Fruit fly (Drosophila melanogaster) whole organism, embryonic: ENCODE measurements around the gene CG5618.
A peak's percentile ranks its signal among the peaks of the same experiment; 100 is the strongest.

Experiments used
- Aef1 ChIP-seq: fragments of 200-800 bp; sonication (Bioruptor generic); IDR thresholded peaks from 3 replicates; pipeline ENCODE4 v1.3.6; 2022; ENCODE audit warnings: missing biosample characterization, missing genetic modification characterization
- BtbVII ChIP-seq: fragments of 200-800 bp; sonication (Bioruptor generic); optimal IDR thresholded peaks from 3 replicates; lab custom pipeline; 2017; ENCODE audit warnings: missing biosample characterization, mild to moderate bottlenecking, missing genetic modification characterization
- CG10274 ChIP-seq: fragments of 200-800 bp; sonication (Bioruptor generic); optimal IDR thresholded peaks from 3 replicates; lab custom pipeline; 2017; ENCODE audit warnings: missing biosample characterization, mild to moderate bottlenecking, missing genetic modification characterization
- CG10462 ChIP-seq: fragments of 200-800 bp; sonication (Bioruptor generic); optimal IDR thresholded peaks from 2 replicates; lab custom pipeline; 2016; ENCODE audit warnings: missing biosample characterization, missing genetic modification characterization
- CG10979 ChIP-seq: fragments of 200-800 bp; sonication (Bioruptor generic); optimal IDR thresholded peaks from 2 replicates; lab custom pipeline; 2018; ENCODE audit warnings: missing biosample characterization, mild to moderate bottlenecking, missing genetic modification characterization, moderate library complexity
- CG11247 ChIP-seq: fragments of 200-800 bp; sonication (Bioruptor generic); IDR thresholded peaks from 2 replicates; pipeline ENCODE4 v1.3.6; 2022; ENCODE audit warnings: missing biosample characterization, missing genetic modification characterization
- CG11504 ChIP-seq: fragments of 200-800 bp; sonication (Bioruptor generic); optimal IDR thresholded peaks from 3 replicates; lab custom pipeline; 2019; ENCODE audit warnings: missing biosample characterization, mild to moderate bottlenecking, missing genetic modification characterization, moderate library complexity
- CG11723 ChIP-seq: fragments of 200-800 bp; sonication (Bioruptor generic); optimal IDR thresholded peaks from 2 replicates; lab custom pipeline; 2017; ENCODE audit warnings: missing biosample characterization, mild to moderate bottlenecking, missing genetic modification characterization
- CG12299 ChIP-seq: fragments of 200-800 bp; sonication (Bioruptor generic); optimal IDR thresholded peaks from 2 replicates; lab custom pipeline; 2018; ENCODE audit warnings: missing biosample characterization, mild to moderate bottlenecking, missing genetic modification characterization
- CG12744 ChIP-seq: fragments of 200-800 bp; sonication (Bioruptor generic); optimal IDR thresholded peaks from 2 replicates; lab custom pipeline; 2016; ENCODE audit warnings: missing biosample characterization, missing genetic modification characterization
- CG13296 ChIP-seq: fragments of 200-800 bp; sonication (Bioruptor generic); optimal IDR thresholded peaks from 3 replicates; lab custom pipeline; 2018; ENCODE audit warnings: missing biosample characterization, mild to moderate bottlenecking, missing genetic modification characterization
- CG13424 ChIP-seq: fragments of 200-800 bp; sonication (Bioruptor generic); optimal IDR thresholded peaks from 2 replicates; lab custom pipeline; 2019; ENCODE audit warnings: missing biosample characterization, mild to moderate bottlenecking, missing genetic modification characterization, moderate library complexity
- CG15269 ChIP-seq: fragments of 200-800 bp; sonication (Bioruptor generic); optimal IDR thresholded peaks from 2 replicates; lab custom pipeline; 2018; ENCODE audit warnings: missing biosample characterization, mild to moderate bottlenecking, missing genetic modification characterization, moderate library complexity
- CG15479 ChIP-seq: fragments of 200-800 bp; sonication (Bioruptor generic); optimal IDR thresholded peaks from 3 replicates; lab custom pipeline; 2019; ENCODE audit warnings: missing biosample characterization, mild to moderate bottlenecking, missing genetic modification characterization, moderate library complexity
- CG15601 ChIP-seq: fragments of 200-800 bp; sonication (Bioruptor generic); optimal IDR thresholded peaks from 3 replicates; lab custom pipeline; 2019; ENCODE audit warnings: missing biosample characterization, mild to moderate bottlenecking, missing genetic modification characterization, moderate library complexity
- CG1647 ChIP-seq: fragments of 200-800 bp; sonication (Bioruptor generic); optimal IDR thresholded peaks from 3 replicates; lab custom pipeline; 2016; ENCODE audit warnings: missing biosample characterization, missing genetic modification characterization
- CG2120 ChIP-seq: fragments of 200-800 bp; sonication (Bioruptor generic); optimal IDR thresholded peaks from 3 replicates; lab custom pipeline; 2016; ENCODE audit warnings: missing biosample characterization, missing genetic modification characterization
- CG33557 ChIP-seq: fragments of 200-800 bp; sonication (Bioruptor generic); optimal IDR thresholded peaks from 2 replicates; lab custom pipeline; 2019; ENCODE audit warnings: missing biosample characterization, mild to moderate bottlenecking, missing genetic modification characterization, moderate library complexity
- CG5245 ChIP-seq: fragments of 200-800 bp; sonication (Bioruptor generic); optimal IDR thresholded peaks from 3 replicates; lab custom pipeline; 2016; ENCODE audit warnings: missing biosample characterization, missing genetic modification characterization
- CG7357 ChIP-seq: fragments of 200-800 bp; sonication (Bioruptor generic); IDR thresholded peaks from 3 replicates; pipeline ENCODE4 v1.3.6; 2022; ENCODE audit warnings: missing biosample characterization, missing genetic modification characterization
- CG7372 ChIP-seq: fragments of 200-800 bp; sonication (Bioruptor generic); IDR thresholded peaks from 2 replicates; pipeline ENCODE4 v1.3.6; 2022; ENCODE audit warnings: missing biosample characterization, missing genetic modification characterization
- CG7556 ChIP-seq: fragments of 200-800 bp; sonication (Bioruptor generic); optimal IDR thresholded peaks from 2 replicates; lab custom pipeline; 2017; ENCODE audit warnings: missing biosample characterization, mild to moderate bottlenecking, missing genetic modification characterization
- CG7928 ChIP-seq: fragments of 200-800 bp; sonication (Bioruptor generic); optimal IDR thresholded peaks from 2 replicates; lab custom pipeline; 2017; ENCODE audit warnings: missing biosample characterization, mild to moderate bottlenecking, missing genetic modification characterization
- CG8359 ChIP-seq: fragments of 200-800 bp; sonication (Bioruptor generic); optimal IDR thresholded peaks from 2 replicates; lab custom pipeline; 2017; ENCODE audit warnings: missing biosample characterization, mild to moderate bottlenecking, missing genetic modification characterization, borderline replicate concordance
- CG9817 ChIP-seq: fragments of 200-800 bp; sonication (Bioruptor generic); optimal IDR thresholded peaks from 2 replicates; lab custom pipeline; 2018; ENCODE audit warnings: missing biosample characterization, mild to moderate bottlenecking, missing genetic modification characterization, moderate library complexity
- CG9876 ChIP-seq: fragments of 200-800 bp; sonication (Bioruptor generic); optimal IDR thresholded peaks from 2 replicates; lab custom pipeline; 2016; ENCODE audit warnings: missing biosample characterization, missing genetic modification characterization
- Doc3 ChIP-seq: fragments of 200-800 bp; sonication (Bioruptor generic); IDR thresholded peaks from 3 replicates; pipeline ENCODE4 v1.3.6; 2022; ENCODE audit warnings: missing biosample characterization, missing genetic modification characterization; ENCODE audit not compliant: partially characterized antibody
- ERR ChIP-seq: fragments of 200-800 bp; sonication (Bioruptor generic); optimal IDR thresholded peaks from 2 replicates; lab custom pipeline; 2016; ENCODE audit warnings: missing biosample characterization, missing genetic modification characterization
- Hmr ChIP-seq: fragments of 200-800 bp; sonication (Bioruptor generic); optimal IDR thresholded peaks from 3 replicates; lab custom pipeline; 2017; ENCODE audit warnings: mild to moderate bottlenecking, missing biosample characterization, missing genetic modification reagents, missing genetic modification characterization
- Lpt ChIP-seq: fragments of >200 bp; optimal IDR thresholded peaks from 2 replicates; lab custom pipeline; 2018; ENCODE audit warnings: missing biosample characterization, missing genetic modification characterization
- chn ChIP-seq: fragments of 200-800 bp; sonication (Bioruptor generic); optimal IDR thresholded peaks from 2 replicates; lab custom pipeline; 2016; ENCODE audit warnings: missing biosample characterization, missing genetic modification characterization
- dmrt99B ChIP-seq: fragments of 200-800 bp; sonication (Bioruptor generic); optimal IDR thresholded peaks from 2 replicates; lab custom pipeline; 2018; ENCODE audit warnings: missing biosample characterization, mild to moderate bottlenecking, missing genetic modification characterization, moderate library complexity
- fd102C ChIP-seq: fragments of 200-800 bp; sonication (Bioruptor generic); optimal IDR thresholded peaks from 2 replicates; lab custom pipeline; 2018; ENCODE audit warnings: missing biosample characterization, mild to moderate bottlenecking, missing genetic modification characterization, moderate library complexity
- gt ChIP-seq: fragments of 200-800 bp; sonication (Bioruptor generic); IDR thresholded peaks from 2 replicates; pipeline ENCODE4 v1.3.6; 2022; ENCODE audit warnings: missing biosample characterization, missing genetic modification characterization
- h ChIP-seq: fragments of >200 bp; optimal IDR thresholded peaks from 2 replicates; lab custom pipeline; 2017
- hkb ChIP-seq, 2 experiments: fragments of 200-800 bp in 1 of 2; fragments of >200 bp in 1 of 2; sonication (Bioruptor generic) in 1 of 2; IDR thresholded peaks in 1 of 2; optimal IDR thresholded peaks in 1 of 2; 2 replicates each; pipeline versions ENCODE4 v1.3.6 to Lab custom; 2017 to 2022; ENCODE audit warnings: missing biosample characterization in 1 of 2, missing genetic modification characterization in 1 of 2
- jigr1 ChIP-seq: fragments of 200-800 bp; sonication (Bioruptor generic); IDR thresholded peaks from 3 replicates; pipeline ENCODE4 v1.3.6; 2022; ENCODE audit warnings: missing biosample characterization, missing genetic modification characterization
- nerfin-1 ChIP-seq: fragments of 200-800 bp; sonication (Bioruptor generic); optimal IDR thresholded peaks from 3 replicates; lab custom pipeline; 2019; ENCODE audit warnings: missing biosample characterization, mild to moderate bottlenecking, missing genetic modification characterization, moderate library complexity
- odd ChIP-seq: fragments of 200-800 bp; sonication (Bioruptor generic); optimal IDR thresholded peaks from 2 replicates; lab custom pipeline; 2017; ENCODE audit warnings: missing biosample characterization, mild to moderate bottlenecking, missing genetic modification characterization
- onecut ChIP-seq: fragments of 200-800 bp; sonication (Bioruptor generic); IDR thresholded peaks from 2 replicates; pipeline ENCODE4 v1.3.6; 2022; ENCODE audit warnings: missing biosample characterization, missing genetic modification characterization
- org-1 ChIP-seq: fragments of 200-800 bp; sonication (Bioruptor generic); optimal IDR thresholded peaks from 2 replicates; lab custom pipeline; 2017; ENCODE audit warnings: missing biosample characterization, missing genetic modification characterization
- otp ChIP-seq: fragments of 200-800 bp; sonication (Bioruptor generic); IDR thresholded peaks from 3 replicates; pipeline ENCODE4, ENCODE4 v1.3.6; 2022; ENCODE audit warnings: missing biosample characterization, missing genetic modification characterization
- p53 ChIP-seq: fragments of 200-800 bp; sonication (Bioruptor generic); optimal IDR thresholded peaks from 2 replicates; lab custom pipeline; 2016; ENCODE audit warnings: missing biosample characterization, missing genetic modification characterization
- sc ChIP-seq, 3 experiments: fragments of >200 bp in 2 of 3; fragments of 200-800 bp in 1 of 3; sonication (Bioruptor generic) in 1 of 3; optimal IDR thresholded peaks; 2 replicates in 2 of 3; 3 replicates in 1 of 3; lab custom pipeline; 2017; ENCODE audit warnings: mild to moderate bottlenecking in 1 of 3, missing biosample characterization in 1 of 3, missing genetic modification characterization in 1 of 3, missing genetic modification reagents in 1 of 3
- sim ChIP-seq: fragments of 200-800 bp; sonication (Bioruptor generic); IDR thresholded peaks from 2 replicates; pipeline ENCODE4 v1.3.6; 2022; ENCODE audit warnings: missing biosample characterization, missing genetic modification characterization
- slou ChIP-seq: fragments of 200-800 bp; sonication (Bioruptor generic); optimal IDR thresholded peaks from 3 replicates; lab custom pipeline; 2016; ENCODE audit warnings: missing biosample characterization, missing genetic modification characterization
- twi ChIP-seq: fragments of 200-800 bp; optimal IDR thresholded peaks from 2 replicates; lab custom pipeline; 2019; ENCODE audit warnings: missing biosample characterization, mild to moderate bottlenecking, missing genetic modification characterization, moderate library complexity
- wor ChIP-seq: fragments of 200-800 bp; sonication (Bioruptor generic); IDR thresholded peaks from 2 replicates; pipeline ENCODE4 v1.3.6; 2022; ENCODE audit warnings: missing biosample characterization, missing genetic modification characterization

The CG5618 gene

DNA sequence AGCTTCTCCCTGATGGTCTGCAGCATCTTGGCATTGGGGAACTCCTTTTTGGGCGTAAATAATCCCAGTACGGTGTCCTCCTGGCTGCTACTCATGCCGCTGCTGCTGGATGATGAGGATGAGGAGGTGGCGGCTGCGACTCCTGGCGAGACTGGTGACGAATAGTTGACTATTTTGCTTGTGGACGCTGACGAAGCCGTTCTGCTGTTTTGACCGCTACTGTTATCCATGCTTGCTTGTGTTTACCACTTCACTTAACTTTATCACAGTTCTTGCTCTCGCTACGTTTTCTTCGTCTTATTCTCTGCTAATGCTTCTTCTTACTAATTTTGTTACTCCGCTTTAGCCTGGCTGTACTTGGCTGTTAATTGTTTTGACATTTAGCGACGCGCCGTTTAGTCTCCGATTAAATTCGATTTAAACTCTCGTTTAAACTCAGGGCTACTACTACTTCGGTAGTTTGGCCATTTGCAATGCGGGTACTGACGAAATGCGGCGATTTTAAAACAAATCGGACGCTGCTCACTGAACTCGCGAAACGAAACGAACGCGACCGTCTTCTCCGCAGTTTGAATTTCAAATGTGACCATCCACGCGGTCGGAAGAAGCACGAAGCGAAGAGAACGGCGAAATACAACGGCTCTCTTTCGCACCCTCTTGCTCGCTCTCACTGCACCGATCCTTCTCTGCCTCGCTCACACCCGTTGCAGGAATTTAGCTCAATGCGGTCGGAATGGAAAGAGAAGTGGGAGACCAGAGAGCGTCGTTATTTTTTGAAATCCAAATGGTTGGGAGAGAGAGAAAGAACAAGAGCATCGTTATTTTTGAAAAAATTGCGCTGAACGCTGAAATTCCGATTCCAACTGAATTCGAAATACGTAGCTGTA, 48.0 kb downstream of the CG5618 start, which contains the start of gene trbl (continued):
- TF ChIP-seq wor (GFP tag; lab: Robert Waterston, UW) (no peak), Hmr (GFP tag; lab: Kevin White, UChicago) (peak; percentile 59), CG10462 (no peak), CG7357 (no peak), CG7928 (GFP tag; lab: Kevin White, UChicago) (no peak), chn (GFP tag; lab: Kevin White, UChicago) (no peak), sc (optimal IDR thresholded peaks at IDR 0.05; lab: Kevin White, UChicago) (no peak), sc (GFP tag; optimal IDR thresholded peaks at IDR 0.05; lab: Kevin White, UChicago) (no peak), p53 (no peak), Aef1 (GFP tag; lab: Robert Waterston, UW) (no peak), odd (no peak), CG11723 (GFP tag; lab: Kevin White, UChicago) (peak; percentile 25), CG10274 (GFP tag; lab: Kevin White, UChicago) (no peak), CG15479 (GFP tag; lab: Kevin White, UChicago) (peak; percentile 75), nerfin-1 (tag; lab: Kevin White, UChicago) (peak; percentile 100), CG10979 (peak; percentile 24), CG13424 (peak; percentile 6), CG15269 (tag; lab: Kevin White, UChicago) (peak; percentile 27), fd102C (GFP tag; lab: Kevin White, UChicago) (peak; percentile 26), CG9876 (GFP tag; lab: Kevin White, UChicago) (no peak), slou (GFP tag; lab: Kevin White, UChicago) (no peak), org-1 (GFP tag; lab: Kevin White, UChicago) (no peak), ERR (GFP tag; lab: Kevin White, UChicago) (no peak), CG12744 (peak; percentile 11), CG2120 (GFP tag; lab: Kevin White, UChicago) (no peak), BtbVII (peak; percentile 66), CG13296 (GFP tag; lab: Kevin White, UChicago) (peak; percentile 53), gt (GFP tag; lab: Robert Waterston, UW) (no peak), CG7372 (GFP tag; lab: Robert Waterston, UW) (no peak), CG8359 (GFP tag; lab: Kevin White, UChicago) (no peak), jigr1 (GFP tag; lab: Robert Waterston, UW) (no peak), CG7556 (GFP tag; lab: Kevin White, UChicago) (peak; percentile 8), CG5245 (GFP tag; lab: Kevin White, UChicago) (no peak), CG12299 (tag; lab: Kevin White, UChicago) (peak; percentile 60), Doc3 (GFP tag; lab: Robert Waterston, UW) (peak; percentile 37; the same call in 1 of the 3 replicates), twi (no peak), otp (GFP tag; lab: Robert Waterston, UW) (no peak), hkb (optimal IDR thresholded peaks at IDR 0.05; lab: Kevin White, UChicago) (no peak), hkb (GFP tag; IDR thresholded peaks at IDR 0.05; lab: Robert Waterston, UW) (peak; percentile 77), CG11247 (GFP tag; lab: Robert Waterston, UW) (no peak), sim (GFP tag; lab: Robert Waterston, UW) (no peak), CG15601 (tag; lab: Kevin White, UChicago) (no peak), dmrt99B (tag; lab: Kevin White, UChicago) (peak; percentile 23), CG11504 (tag; lab: Kevin White, UChicago) (peak; percentile 12), CG1647 (GFP tag; lab: Kevin White, UChicago) (no peak), CG9817 (tag; lab: Kevin White, UChicago) (no peak), CG33557 (GFP tag; lab: Kevin White, UChicago) (no peak), onecut (GFP tag; lab: Robert Waterston, UW) (peak; percentile 27; the same call in 1 of the 2 replicates), Lpt (no peak), h (lab: Kevin White, UChicago) (no peak)
